Worm (Caenorhabditis elegans) whole organism, midembryonic: ENCODE results near the gene nspc-19.

Experiments used
- klf-2 ChIP-seq: fragments of 200-800 bp; sonication (Bioruptor generic); conservative IDR thresholded peaks from 2 replicates; pipeline ENCODE4 v1.3.6; 2022; ENCODE audit warnings: missing genetic modification reagents, missing genetic modification characterization, missing compliant biosample characterization
- ref-1 ChIP-seq: fragments of 200-800 bp; sonication (Bioruptor generic); conservative IDR thresholded peaks from 2 replicates; pipeline ENCODE4 v1.3.6; 2022; ENCODE audit warnings: missing genetic modification reagents, missing genetic modification characterization, missing compliant biosample characterization

DNA sequence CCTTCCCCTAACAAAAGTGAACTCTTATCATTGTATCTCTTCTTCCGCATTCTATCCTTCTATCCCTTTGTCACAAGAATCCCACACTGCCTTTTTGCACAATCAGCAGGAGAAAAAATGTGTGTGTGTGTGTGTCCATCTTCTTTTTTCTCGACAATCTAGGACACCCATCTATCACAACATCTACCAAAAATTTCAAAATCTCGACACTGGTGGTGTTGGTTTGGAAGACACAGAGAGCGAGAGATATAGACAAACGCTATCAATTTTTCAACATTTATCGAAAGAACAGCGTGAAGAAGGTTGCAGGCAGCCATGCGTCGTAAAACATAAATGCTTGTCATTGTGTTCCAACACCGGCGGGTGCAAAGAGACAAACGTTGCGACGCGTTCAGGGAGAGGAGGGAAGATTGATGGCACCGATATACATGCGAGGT is 19.7 kb upstream of the nspc-19 start:
- no peak for TF ChIP-seq klf-2 (GFP tag; lab: Robert Waterston, UW)
- TF ChIP-seq ref-1 (GFP tag; lab: Robert Waterston, UW): no peak
